Worm (Caenorhabditis elegans): ENCODE results near the gene arx-3.

DNA sequence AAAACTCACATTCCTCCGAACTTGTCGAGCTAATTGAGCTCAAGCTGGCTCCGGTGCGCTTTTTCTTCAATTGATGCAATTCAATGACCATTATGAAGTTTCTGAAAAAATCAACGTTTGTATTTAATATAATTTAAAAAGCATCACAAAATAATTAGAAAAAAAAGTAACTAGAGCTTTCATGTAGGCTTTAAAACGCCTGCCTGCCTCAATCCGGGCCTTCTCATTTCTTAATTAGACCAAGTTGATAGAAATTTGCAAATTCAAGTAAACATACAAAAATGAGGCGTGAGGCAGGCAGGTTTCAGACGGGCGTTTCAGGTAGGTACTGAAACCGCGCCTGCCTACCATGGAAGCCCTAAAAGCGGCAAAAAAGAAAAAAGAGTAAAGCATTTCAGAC, 55.4 kb downstream of the arx-3 start, which contains the start of gene Y56A3A.33:
- TF ChIP-seq ZK337.2 (GFP tag; IDR thresholded peaks at IDR 0.05) = no peak
- no peak for TF ChIP-seq lin-13 (GFP tag; optimal IDR thresholded peaks at IDR 0.05)
- no peak for TF ChIP-seq unc-62 (GFP tag; optimal IDR thresholded peaks at IDR 0.05 in 1 of 2)
- no peak for TF ChIP-seq unc-62 (tag; optimal IDR thresholded peaks at IDR 0.05)
- no peak for TF ChIP-seq egl-27 (tag; optimal IDR thresholded peaks at IDR 0.05)
- no peak for TF ChIP-seq lin-15B (tag; optimal IDR thresholded peaks at IDR 0.05)
- TF ChIP-seq nhr-237 (tag; optimal IDR thresholded peaks at IDR 0.05) = no peak
- no peak for TF ChIP-seq snpc-1.2 (GFP tag; IDR thresholded peaks at IDR 0.05)
- TF ChIP-seq F37D6.2 (tag; optimal IDR thresholded peaks at IDR 0.05) = no peak
- no peak for TF ChIP-seq skn-1 (tag; optimal IDR thresholded peaks at IDR 0.05)
- TF ChIP-seq unc-39 (tag; optimal IDR thresholded peaks at IDR 0.05) = no peak
- TF ChIP-seq mxl-2 (GFP tag; conservative IDR thresholded peaks at IDR 0.05) = no peak
- TF ChIP-seq nhr-42 (GFP tag; IDR thresholded peaks at IDR 0.05) = no peak
- TF ChIP-seq aly-2 (tag; optimal IDR thresholded peaks at IDR 0.05) = no peak
- TF ChIP-seq nhr-111 (GFP tag; optimal IDR thresholded peaks at IDR 0.05) = no peak

Measured in whole organism, L4 larva.